Fruit fly (Drosophila melanogaster) whole organism, adult: ENCODE data around the gene stnB.

Source experiments
- CG1620 ChIP-seq: fragments of 200-800 bp; sonication (Bioruptor generic); optimal IDR thresholded peaks from 2 replicates; lab custom pipeline; 2016; ENCODE audit warnings: missing biosample characterization, missing genetic modification characterization
- CG5204 ChIP-seq: fragments of 200-800 bp; sonication (Bioruptor generic); optimal IDR thresholded peaks from 2 replicates; lab custom pipeline; 2016; ENCODE audit warnings: missing biosample characterization, missing genetic modification characterization
- tj ChIP-seq: fragments of 200-800 bp; sonication (Bioruptor generic); optimal IDR thresholded peaks from 3 replicates; lab custom pipeline; 2017; ENCODE audit warnings: missing biosample characterization, mild to moderate bottlenecking, missing genetic modification characterization, moderate library complexity

DNA sequence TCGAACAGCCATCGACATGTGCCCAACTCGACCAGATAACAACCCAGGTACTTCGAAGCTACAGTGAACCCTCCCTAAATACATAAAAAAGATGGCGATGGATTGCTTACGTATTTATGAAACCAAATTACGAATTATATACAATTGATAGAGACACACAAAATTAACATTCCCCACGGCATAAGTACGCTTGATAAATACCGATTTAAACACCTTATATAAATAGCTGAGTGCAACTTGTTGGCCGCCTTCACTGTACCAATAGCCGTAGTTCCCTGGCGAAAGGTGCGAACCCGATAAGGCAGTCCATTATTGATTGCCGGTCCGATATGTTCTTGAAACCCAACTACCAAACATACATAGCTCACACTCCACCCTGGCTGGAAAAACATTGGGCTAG is 6.2 kb upstream of the stnB start:
- TF ChIP-seq CG5204 (no peak), tj (GFP tag; lab: Kevin White, UChicago) (no peak), CG1620 (GFP tag; lab: Kevin White, UChicago) (no peak)
